Worm (Caenorhabditis elegans): Measurements from ENCODE around the gene grl-19.

DNA sequence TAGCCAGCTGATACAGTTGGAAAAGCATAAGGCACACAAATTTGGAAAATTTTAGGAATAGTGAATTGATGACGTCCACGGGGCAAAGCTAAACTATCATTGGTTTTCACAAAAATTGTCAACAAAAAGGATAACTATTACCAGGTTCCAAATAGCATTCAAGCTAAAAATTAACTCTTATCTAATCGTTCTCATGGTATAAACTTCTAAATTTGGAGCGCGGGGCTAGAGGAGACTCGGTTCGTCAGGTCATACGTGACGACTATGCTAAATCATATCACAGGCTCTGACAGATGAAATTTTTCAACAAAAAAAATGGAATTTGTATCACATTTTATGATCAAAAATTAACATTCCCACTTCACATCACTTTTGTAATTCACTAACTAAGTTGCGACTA is 46.8 kb upstream of the grl-19 start:
- no peak for TF ChIP-seq hif-1 (tag; optimal IDR thresholded peaks at IDR 0.05)
- TF ChIP-seq nhr-237 (tag; optimal IDR thresholded peaks at IDR 0.05) = no peak
- TF ChIP-seq nhr-11 (tag; optimal IDR thresholded peaks at IDR 0.05) = no peak
- no peak for TF ChIP-seq daf-16 (GFP tag; optimal IDR thresholded peaks at IDR 0.05)
- no peak for TF ChIP-seq daf-16 (tag; optimal IDR thresholded peaks at IDR 0.05)
- no peak for TF ChIP-seq ZK546.5 (tag; optimal IDR thresholded peaks at IDR 0.05)
- no peak for TF ChIP-seq lin-15B (tag; optimal IDR thresholded peaks at IDR 0.05)
- TF ChIP-seq ama-1 (optimal IDR thresholded peaks at IDR 0.05) = no peak
- TF ChIP-seq ceh-82 (tag; optimal IDR thresholded peaks at IDR 0.05) = no peak
- TF ChIP-seq fos-1 (tag; optimal IDR thresholded peaks at IDR 0.05) = no peak
- no peak for TF ChIP-seq nhr-102 (tag; optimal IDR thresholded peaks at IDR 0.05)
- no peak for TF ChIP-seq lin-39 (tag; optimal IDR thresholded peaks at IDR 0.05)
